Worm (Caenorhabditis elegans): ENCODE results near the gene rfip-1.

Gene rfip-1

ce11 chrII:5845441-5845840 is 38.9 kb upstream of the rfip-1 start, which contains the start of the genes ZK1248.17 and H41C03.3:
ZK1248.17 (minus strand) TSS chrII:5845541.
H41C03.3 (plus strand) TSS chrII:5845777.
- TF ChIP-seq gmeb-1 (tag; optimal IDR thresholded peaks at IDR 0.05) (no peak), nhr-23 (tag; optimal IDR thresholded peaks at IDR 0.05) (no peak), C34F6.9 (tag; optimal IDR thresholded peaks at IDR 0.05) (no peak), ztf-11 (tag; optimal IDR thresholded peaks at IDR 0.05) (no peak), nhr-237 (tag; optimal IDR thresholded peaks at IDR 0.05) (no peak), nhr-21 (tag; optimal IDR thresholded peaks at IDR 0.05) (no peak), ama-1 (optimal IDR thresholded peaks at IDR 0.05) (no peak), snpc-4 (tag; optimal IDR thresholded peaks at IDR 0.05) (no peak), mbf-1 (tag; optimal IDR thresholded peaks at IDR 0.05) (no peak), skn-1 (tag; optimal IDR thresholded peaks at IDR 0.05) (no peak), nhr-10 (tag; optimal IDR thresholded peaks at IDR 0.05) (no peak), alr-1 (tag; optimal IDR thresholded peaks at IDR 0.05) (no peak)

ce11 chrII:5846181-5846580 is 38.2 kb upstream of the rfip-1 start:
- no peak for TF ChIP-seq skn-1 (tag; optimal IDR thresholded peaks at IDR 0.05)
- TF ChIP-seq snpc-4 (tag; optimal IDR thresholded peaks at IDR 0.05) = no peak
- TF ChIP-seq nhr-25 (tag; optimal IDR thresholded peaks at IDR 0.05) = no peak
- TF ChIP-seq R02D3.7 (tag; optimal IDR thresholded peaks at IDR 0.05) = no peak
- peak; percentile 25 for TF ChIP-seq fos-1 (tag; optimal IDR thresholded peaks at IDR 0.05)
- TF ChIP-seq nhr-12 (tag; optimal IDR thresholded peaks at IDR 0.05) = no peak
- TF ChIP-seq peb-1 (tag; optimal IDR thresholded peaks at IDR 0.05) = no peak

ce11 chrII:5852007-5852406 is 32.3 kb upstream of the rfip-1 start, which contains the start of gene H41C03.2:
H41C03.2 (minus strand) TSS chrII:5852107.
- TF ChIP-seq C34F6.9 (tag; optimal IDR thresholded peaks at IDR 0.05) = no peak
- TF ChIP-seq F13H6.1 (tag; optimal IDR thresholded peaks at IDR 0.05) = no peak
- TF ChIP-seq nhr-11 (tag; optimal IDR thresholded peaks at IDR 0.05) = no peak
- TF ChIP-seq nhr-77 (tag; optimal IDR thresholded peaks at IDR 0.05) = no peak
- no peak for TF ChIP-seq nhr-237 (tag; optimal IDR thresholded peaks at IDR 0.05)
- TF ChIP-seq nhr-12 (tag; optimal IDR thresholded peaks at IDR 0.05) = no peak
- no peak for TF ChIP-seq unc-55 (GFP tag; optimal IDR thresholded peaks at IDR 0.05)
- no peak for TF ChIP-seq ceh-16 (tag; optimal IDR thresholded peaks at IDR 0.05)
- TF ChIP-seq mab-5 (tag; optimal IDR thresholded peaks at IDR 0.05) = no peak

- no peak for TF ChIP-seq gmeb-1 (tag; optimal IDR thresholded peaks at IDR 0.05)
- no peak for TF ChIP-seq skn-1 (tag; optimal IDR thresholded peaks at IDR 0.05)
- TF ChIP-seq ZK546.5 (tag; optimal IDR thresholded peaks at IDR 0.05) = no peak
- TF ChIP-seq nhr-12 (tag; optimal IDR thresholded peaks at IDR 0.05) = no peak
- TF ChIP-seq ceh-82 (tag; optimal IDR thresholded peaks at IDR 0.05) = no peak
- TF ChIP-seq mdl-1 (tag; optimal IDR thresholded peaks at IDR 0.05) = no peak
- peak; percentile 30 for TF ChIP-seq egl-27 (tag; optimal IDR thresholded peaks at IDR 0.05)
- peak; percentile 60 for TF ChIP-seq nhr-21 (tag; optimal IDR thresholded peaks at IDR 0.05)
- TF ChIP-seq nhr-77 (tag; optimal IDR thresholded peaks at IDR 0.05) = no peak
- peak; percentile 18 for TF ChIP-seq sma-9 (GFP tag; optimal IDR thresholded peaks at IDR 0.05)
- no peak for TF ChIP-seq sma-9 (tag; optimal IDR thresholded peaks at IDR 0.05)
- TF ChIP-seq blmp-1 (tag; optimal IDR thresholded peaks at IDR 0.05; ENCODE audit: insufficient read depth) = peak; percentile 28
- TF ChIP-seq ztf-4 (tag; optimal IDR thresholded peaks at IDR 0.05) = no peak
- TF ChIP-seq sma-3 (GFP tag; optimal IDR thresholded peaks at IDR 0.05) = peak; percentile 16
- no peak for TF ChIP-seq elt-3 (tag; optimal IDR thresholded peaks at IDR 0.05)
- no peak for TF ChIP-seq lsy-2 (tag; optimal IDR thresholded peaks at IDR 0.05)
- no peak for TF ChIP-seq dmd-4 (tag; optimal IDR thresholded peaks at IDR 0.05)
- TF ChIP-seq C34F6.9 (tag; optimal IDR thresholded peaks at IDR 0.05) = no peak
Observed at ce11 chrII:5853261-5853660, 31.1 kb upstream of the rfip-1 start.

ce11 chrII:5854122-5854521 is 30.2 kb upstream of the rfip-1 start, which contains the start of gene H41C03.1:
H41C03.1 (plus strand) TSS chrII:5854422.
- TF ChIP-seq elt-1 (tag; optimal IDR thresholded peaks at IDR 0.05) = no peak
- no peak for TF ChIP-seq snpc-4 (tag; optimal IDR thresholded peaks at IDR 0.05)
- no peak for TF ChIP-seq nhr-10 (tag; optimal IDR thresholded peaks at IDR 0.05)
- no peak for TF ChIP-seq skn-1 (tag; optimal IDR thresholded peaks at IDR 0.05)
- no peak for TF ChIP-seq sma-9 (GFP tag; optimal IDR thresholded peaks at IDR 0.05)
- TF ChIP-seq sma-9 (tag; optimal IDR thresholded peaks at IDR 0.05) = no peak
- TF ChIP-seq R02D3.7 (tag; optimal IDR thresholded peaks at IDR 0.05) = no peak
- TF ChIP-seq sem-4 (tag; optimal IDR thresholded peaks at IDR 0.05) = no peak
